Fruit fly (Drosophila melanogaster): Measurements from ENCODE around the gene lic.

Gene lic

dm6 chrX:13094085-13094764 lies 3.3 kb downstream of the lic start, which contains the start of gene CG2200 (continued):
- peak; percentile 66 for TF ChIP-seq Dp (GFP tag; optimal IDR thresholded peaks at IDR 0.05)
- TF ChIP-seq CG16813 (GFP tag; IDR thresholded peaks at IDR 0.05; ENCODE audit: partially characterized antibody) = peak; percentile 83
- TF ChIP-seq CG17361 (GFP tag; IDR thresholded peaks at IDR 0.05) = peak; percentile 30; the same call in 1 of the 3 replicates
- peak; percentile 39 for TF ChIP-seq gem (tag; optimal IDR thresholded peaks at IDR 0.05)
- TF ChIP-seq Eip74EF (GFP tag; optimal IDR thresholded peaks at IDR 0.05) = no peak
- peak; percentile 16 for TF ChIP-seq grn (GFP tag; optimal IDR thresholded peaks at IDR 0.05)
- peak; percentile 37 for TF ChIP-seq CG13424 (tag; optimal IDR thresholded peaks at IDR 0.05)
- no peak for TF ChIP-seq CG17612 (GFP tag; IDR thresholded peaks at IDR 0.05)
- TF ChIP-seq pita (GFP tag; optimal IDR thresholded peaks at IDR 0.05) = no peak
- TF ChIP-seq B-H2 (GFP tag; optimal IDR thresholded peaks at IDR 0.05) = no peak
- peak; percentile 3 for TF ChIP-seq CG9817 (tag; optimal IDR thresholded peaks at IDR 0.05)
- TF ChIP-seq slp2 (GFP tag; optimal IDR thresholded peaks at IDR 0.05) = no peak
- peak; percentile 51 for TF ChIP-seq pzg (GFP tag; optimal IDR thresholded peaks at IDR 0.05)
- TF ChIP-seq dmrt11E (tag; optimal IDR thresholded peaks at IDR 0.05) = no peak
- no peak for TF ChIP-seq Hr3 (GFP tag; optimal IDR thresholded peaks at IDR 0.05)
- TF ChIP-seq gce (GFP tag; IDR thresholded peaks at IDR 0.05) = no peak
- TF ChIP-seq CG14860 (GFP tag; IDR thresholded peaks at IDR 0.05; ENCODE audit: partially characterized antibody) = peak; percentile 86
- peak; percentile 5 for TF ChIP-seq CG16863 (GFP tag; optimal IDR thresholded peaks at IDR 0.05)
- TF ChIP-seq B-H1 (GFP tag; IDR thresholded peaks at IDR 0.05) = peak; percentile 24; the same call in 1 of the 3 replicates
- TF ChIP-seq ato (GFP tag; IDR thresholded peaks at IDR 0.05; ENCODE audit: partially characterized antibody) = peak; percentile 84
- no peak for TF ChIP-seq insv (GFP tag; optimal IDR thresholded peaks at IDR 0.05)
- TF ChIP-seq chm (GFP tag; IDR thresholded peaks at IDR 0.05) = no peak
- no peak for TF ChIP-seq CG3407 (GFP tag; optimal IDR thresholded peaks at IDR 0.05)
- peak; percentile 5 for TF ChIP-seq Chrac-16 (GFP tag; optimal IDR thresholded peaks at IDR 0.05)
- no peak for TF ChIP-seq rib (GFP tag; IDR thresholded peaks at IDR 0.05)
- no peak for TF ChIP-seq Ssrp (tag; optimal IDR thresholded peaks at IDR 0.05)
- TF ChIP-seq tx (GFP tag; optimal IDR thresholded peaks at IDR 0.05) = no peak
- TF ChIP-seq YL-1 (GFP tag; optimal IDR thresholded peaks at IDR 0.05) = peak; percentile 0
- no peak for TF ChIP-seq al (GFP tag; IDR thresholded peaks at IDR 0.05)
- TF ChIP-seq CG7839 (tag; optimal IDR thresholded peaks at IDR 0.05) = peak; percentile 21
- TF ChIP-seq CG33557 (GFP tag; optimal IDR thresholded peaks at IDR 0.05) = no peak
- TF ChIP-seq Nf-YC (tag; optimal IDR thresholded peaks at IDR 0.05) = peak; percentile 33
- no peak for TF ChIP-seq CG18764 (GFP tag; optimal IDR thresholded peaks at IDR 0.05)
- no peak for TF ChIP-seq CG8478 (optimal IDR thresholded peaks at IDR 0.05)
- no peak for TF ChIP-seq Mrtf (GFP tag; IDR thresholded peaks at IDR 0.05)
- peak; percentile 82 for TF ChIP-seq CG13287 (GFP tag; IDR thresholded peaks at IDR 0.05; ENCODE audit: partially characterized antibody)
- peak; percentile 17 for TF ChIP-seq Dad (GFP tag; optimal IDR thresholded peaks at IDR 0.05)
- TF ChIP-seq hbn (GFP tag; IDR thresholded peaks at IDR 0.05; ENCODE audit: partially characterized antibody) = peak; percentile 77
- no peak for TF ChIP-seq eyg (GFP tag; optimal IDR thresholded peaks at IDR 0.05)

dm6 chrX:13099919-13100318 lies 9.0 kb downstream of the lic start:
- no peak for TF ChIP-seq CG7963 (GFP tag; IDR thresholded peaks at IDR 0.05; ENCODE audit: partially characterized antibody)
- TF ChIP-seq bigmax (GFP tag; optimal IDR thresholded peaks at IDR 0.05) = no peak
- peak; percentile 74 for TF ChIP-seq kay (GFP tag; optimal IDR thresholded peaks at IDR 0.05)
- TF ChIP-seq Myb (GFP tag; optimal IDR thresholded peaks at IDR 0.05) = no peak
- TF ChIP-seq ab (GFP tag; optimal IDR thresholded peaks at IDR 0.05) = no peak
- peak; percentile 60 for TF ChIP-seq CG10654 (GFP tag; optimal IDR thresholded peaks at IDR 0.05)
- TF ChIP-seq Dll (GFP tag; IDR thresholded peaks at IDR 0.05; ENCODE audit: partially characterized antibody) = no peak
- TF ChIP-seq emc (GFP tag; optimal IDR thresholded peaks at IDR 0.05) = no peak
- no peak for TF ChIP-seq crp (GFP tag; optimal IDR thresholded peaks at IDR 0.05)
- TF ChIP-seq Dad (GFP tag; optimal IDR thresholded peaks at IDR 0.05) = peak; percentile 4
- TF ChIP-seq CG2120 (GFP tag; optimal IDR thresholded peaks at IDR 0.05) = peak; percentile 75
- no peak for TF ChIP-seq CG31388 (GFP tag; optimal IDR thresholded peaks at IDR 0.05)
- TF ChIP-seq CG11085 (GFP tag; IDR thresholded peaks at IDR 0.05) = peak; percentile 85
- TF ChIP-seq HHEX (GFP tag; optimal IDR thresholded peaks at IDR 0.05) = peak; percentile 87

Data from whole organism, embryonic.